Fruit fly (Drosophila melanogaster): ENCODE measurements around the gene Cdep.

Cdep gene

dm6 chr3R:4992227-4992737, 81.9 kb downstream of the Cdep start (continued):
- TF ChIP-seq CG30431 (GFP tag; optimal IDR thresholded peaks at IDR 0.05) (peak; percentile 45), NfI (GFP tag; optimal IDR thresholded peaks at IDR 0.05) (peak; percentile 25), nerfin-1 (tag; optimal IDR thresholded peaks at IDR 0.05) (peak; percentile 47), Mad (GFP tag; optimal IDR thresholded peaks at IDR 0.05) (peak; percentile 28), dysf (GFP tag; IDR thresholded peaks at IDR 0.05) (peak; percentile 40; the same call in 1 of the 3 replicates), run (tag; optimal IDR thresholded peaks at IDR 0.05) (peak; percentile 56), Eip74EF (GFP tag; optimal IDR thresholded peaks at IDR 0.05) (peak in 1 of 2 experiments; percentile 51), CG12659 (GFP tag; optimal IDR thresholded peaks at IDR 0.05) (peak; percentile 38), CG16815 (GFP tag; optimal IDR thresholded peaks at IDR 0.05) (no peak), CG7556 (GFP tag; optimal IDR thresholded peaks at IDR 0.05) (peak; percentile 2), Sry-β (GFP tag; optimal IDR thresholded peaks at IDR 0.05) (no peak), danr (GFP tag; IDR thresholded peaks at IDR 0.05) (no peak), her (GFP tag; optimal IDR thresholded peaks at IDR 0.05) (no peak), CG11398 (GFP tag; optimal IDR thresholded peaks at IDR 0.05) (peak; percentile 76), CG17912 (GFP tag; optimal IDR thresholded peaks at IDR 0.05) (peak; percentile 66), CG2875 (GFP tag; optimal IDR thresholded peaks at IDR 0.05) (peak; percentile 73), CG34376 (GFP tag; optimal IDR thresholded peaks at IDR 0.05) (no peak), Tbp (GFP tag; optimal IDR thresholded peaks at IDR 0.05) (no peak), CG12071 (GFP tag; optimal IDR thresholded peaks at IDR 0.05) (peak; percentile 50), crol (GFP tag; IDR thresholded peaks at IDR 0.05) (peak; percentile 98), ewg (GFP tag; optimal IDR thresholded peaks at IDR 0.05) (peak; percentile 15), pb (GFP tag; optimal IDR thresholded peaks at IDR 0.05) (peak; percentile 34), nau (GFP tag; optimal IDR thresholded peaks at IDR 0.05) (peak; percentile 53), CG12236 (GFP tag; optimal IDR thresholded peaks at IDR 0.05) (peak; percentile 59), CG17359 (tag; optimal IDR thresholded peaks at IDR 0.05) (peak; percentile 35), chm (GFP tag; IDR thresholded peaks at IDR 0.05) (no peak; the same call in 1 of the 2 replicates), Blimp-1 (GFP tag; optimal IDR thresholded peaks at IDR 0.05) (peak; percentile 8), Trl (optimal IDR thresholded peaks at IDR 0.05) (no peak), Trl (GFP tag; optimal IDR thresholded peaks at IDR 0.05) (peak; percentile 31), CG31365 (tag; optimal IDR thresholded peaks at IDR 0.05) (peak; percentile 38), CrebB (tag; optimal IDR thresholded peaks at IDR 0.05) (peak; percentile 70), CG3847 (GFP tag; IDR thresholded peaks at IDR 0.05) (no peak), knrl (GFP tag; IDR thresholded peaks at IDR 0.05; ENCODE audit: partially characterized antibody) (0 out of 3 replicates have a peak, but pooled peaks have one; percentile 14), CG10321 (GFP tag; IDR thresholded peaks at IDR 0.05) (no peak), abd-A (tag; optimal IDR thresholded peaks at IDR 0.05) (peak; percentile 81), Bdp1 (GFP tag; optimal IDR thresholded peaks at IDR 0.05) (peak; percentile 45), CG7372 (GFP tag; IDR thresholded peaks at IDR 0.05) (no peak), CG12769 (tag; optimal IDR thresholded peaks at IDR 0.05) (peak; percentile 52), sens-2 (GFP tag; IDR thresholded peaks at IDR 0.05) (peak; percentile 82), Meics (GFP tag; optimal IDR thresholded peaks at IDR 0.05) (peak; percentile 12), kay (GFP tag; optimal IDR thresholded peaks at IDR 0.05) (peak; percentile 89), Med (GFP tag) (peak; percentile 84), B-H1 (GFP tag; IDR thresholded peaks at IDR 0.05) (no peak), CG14441 (GFP tag; IDR thresholded peaks at IDR 0.05) (peak; percentile 68), twi (tag; optimal IDR thresholded peaks at IDR 0.05) (peak; percentile 91), hkb (optimal IDR thresholded peaks at IDR 0.05) (no peak), hkb (GFP tag; IDR thresholded peaks at IDR 0.05) (0 out of 2 replicates have a peak, but pooled peaks have one; percentile 16), D19A (tag; optimal IDR thresholded peaks at IDR 0.05) (peak; percentile 27), MTF-1 (GFP tag; optimal IDR thresholded peaks at IDR 0.05; ENCODE audit: borderline replicate concordance) (peak; percentile 65), cas (GFP tag; IDR thresholded peaks at IDR 0.05) (no peak)
